Worm (Caenorhabditis elegans): ENCODE data around the gene T21C9.9.

T21C9.9 gene

DNA sequence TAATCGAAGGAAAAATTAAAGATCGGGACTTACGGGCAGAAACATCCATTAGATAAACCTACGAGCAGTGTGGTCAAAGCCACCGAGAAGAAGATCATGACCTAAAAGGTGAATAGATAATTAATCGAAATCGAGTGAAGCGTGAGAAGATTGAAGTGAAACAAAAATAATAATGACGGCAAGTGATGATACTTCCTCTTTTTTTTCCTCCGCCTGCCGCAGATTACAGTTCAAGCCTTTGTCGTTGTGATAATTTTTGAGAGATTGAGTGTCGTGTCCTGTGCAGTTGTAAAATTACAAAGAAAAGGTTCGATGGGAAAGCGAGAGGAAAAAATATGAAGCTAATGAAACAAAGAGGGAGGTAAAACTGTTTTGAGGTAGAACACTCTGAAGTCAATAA lies at the start of gene T21C9.9:
Gene T21C9.9 (minus strand): TSS at position 101 of the 400 bp plus-strand sequence.
- TF ChIP-seq ref-1 (GFP tag; conservative IDR thresholded peaks at IDR 0.05), result no peak
- TF ChIP-seq ztf-23 (GFP tag; IDR thresholded peaks at IDR 0.05), result no peak
- no peak for TF ChIP-seq T22C8.4 (GFP tag; IDR thresholded peaks at IDR 0.05)
- no peak for TF ChIP-seq med-1 (GFP tag; optimal IDR thresholded peaks at IDR 0.05; ENCODE audit: insufficient read depth)
- TF ChIP-seq cog-1 (tag; optimal IDR thresholded peaks at IDR 0.05), result no peak
- no peak for TF ChIP-seq ztf-29 (GFP tag; IDR thresholded peaks at IDR 0.05)

ce11 chrV:10640977-10641376 lies 48.6 kb upstream of the T21C9.9 start:
- no peak for TF ChIP-seq flt-1 (GFP tag; IDR thresholded peaks at IDR 0.05)
- TF ChIP-seq ref-1 (GFP tag; conservative IDR thresholded peaks at IDR 0.05), result no peak
- TF ChIP-seq ztf-23 (GFP tag; IDR thresholded peaks at IDR 0.05), result no peak
- TF ChIP-seq cog-1 (tag; optimal IDR thresholded peaks at IDR 0.05), result no peak
- TF ChIP-seq ztf-29 (GFP tag; IDR thresholded peaks at IDR 0.05), result no peak
- TF ChIP-seq T22C8.4 (GFP tag; IDR thresholded peaks at IDR 0.05), result no peak
- TF ChIP-seq klf-2 (GFP tag; conservative IDR thresholded peaks at IDR 0.05), result no peak

ce11 chrV:10635722-10636121 lies 43.3 kb upstream of the T21C9.9 start, which contains the start of gene kvs-2:
kvs-2 (plus strand) TSS chrV:10636022.
- TF ChIP-seq ztf-29 (GFP tag; IDR thresholded peaks at IDR 0.05), result no peak
- TF ChIP-seq tab-1 (GFP tag; IDR thresholded peaks at IDR 0.05), result no peak
- TF ChIP-seq cog-1 (tag; optimal IDR thresholded peaks at IDR 0.05), result no peak
- TF ChIP-seq ref-1 (GFP tag; conservative IDR thresholded peaks at IDR 0.05), result no peak
- TF ChIP-seq med-1 (GFP tag; optimal IDR thresholded peaks at IDR 0.05; ENCODE audit: insufficient read depth), result no peak
- TF ChIP-seq ztf-23 (GFP tag; IDR thresholded peaks at IDR 0.05), result no peak
- no peak for TF ChIP-seq T22C8.4 (GFP tag; IDR thresholded peaks at IDR 0.05)
- no peak for TF ChIP-seq klf-2 (GFP tag; conservative IDR thresholded peaks at IDR 0.05)
- no peak for TF ChIP-seq flt-1 (GFP tag; IDR thresholded peaks at IDR 0.05)

DNA sequence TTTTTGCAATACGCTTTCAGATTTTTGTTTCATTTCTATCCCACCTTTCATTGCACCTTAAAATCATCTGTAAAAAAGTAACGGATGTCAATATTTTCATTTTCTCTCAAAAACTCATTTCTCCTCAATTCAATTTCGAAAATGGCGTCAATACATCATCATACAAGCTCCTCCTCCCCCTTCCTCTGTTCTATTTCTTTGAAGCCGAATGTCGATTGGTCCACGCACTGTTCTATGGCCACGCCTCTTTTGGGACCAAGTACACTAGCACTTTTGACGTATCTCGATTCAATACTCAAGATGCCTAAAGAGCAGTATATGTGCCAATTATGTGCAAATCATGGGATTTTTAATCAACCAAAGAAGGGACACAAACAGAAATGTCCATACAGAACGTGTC lies 40.4 kb upstream of the T21C9.9 start, which contains the start of gene mab-23:
Gene mab-23 (plus strand): TSS at position 301 of the 400 bp plus-strand sequence.
- TF ChIP-seq T22C8.4 (GFP tag; IDR thresholded peaks at IDR 0.05) (no peak), med-1 (GFP tag; optimal IDR thresholded peaks at IDR 0.05; ENCODE audit: insufficient read depth) (no peak), tab-1 (GFP tag; IDR thresholded peaks at IDR 0.05) (no peak), ztf-29 (GFP tag; IDR thresholded peaks at IDR 0.05) (no peak), ztf-23 (GFP tag; IDR thresholded peaks at IDR 0.05) (no peak), cog-1 (tag; optimal IDR thresholded peaks at IDR 0.05) (no peak), ref-1 (GFP tag; conservative IDR thresholded peaks at IDR 0.05) (no peak), klf-2 (GFP tag; conservative IDR thresholded peaks at IDR 0.05) (no peak), flt-1 (GFP tag; IDR thresholded peaks at IDR 0.05) (no peak)

- no peak for TF ChIP-seq ztf-29 (GFP tag; IDR thresholded peaks at IDR 0.05)
- TF ChIP-seq ztf-23 (GFP tag; IDR thresholded peaks at IDR 0.05), result no peak
- TF ChIP-seq ref-1 (GFP tag; conservative IDR thresholded peaks at IDR 0.05), result no peak
- no peak for TF ChIP-seq klf-2 (GFP tag; conservative IDR thresholded peaks at IDR 0.05)
- no peak for TF ChIP-seq flt-1 (GFP tag; IDR thresholded peaks at IDR 0.05)
- no peak for TF ChIP-seq cog-1 (tag; optimal IDR thresholded peaks at IDR 0.05)
- no peak for TF ChIP-seq T22C8.4 (GFP tag; IDR thresholded peaks at IDR 0.05)
- TF ChIP-seq tab-1 (GFP tag; IDR thresholded peaks at IDR 0.05), result no peak
- TF ChIP-seq med-1 (GFP tag; optimal IDR thresholded peaks at IDR 0.05; ENCODE audit: insufficient read depth), result no peak
Measured at ce11 chrV:10630497-10630896, 38.1 kb upstream of the T21C9.9 start.

DNA sequence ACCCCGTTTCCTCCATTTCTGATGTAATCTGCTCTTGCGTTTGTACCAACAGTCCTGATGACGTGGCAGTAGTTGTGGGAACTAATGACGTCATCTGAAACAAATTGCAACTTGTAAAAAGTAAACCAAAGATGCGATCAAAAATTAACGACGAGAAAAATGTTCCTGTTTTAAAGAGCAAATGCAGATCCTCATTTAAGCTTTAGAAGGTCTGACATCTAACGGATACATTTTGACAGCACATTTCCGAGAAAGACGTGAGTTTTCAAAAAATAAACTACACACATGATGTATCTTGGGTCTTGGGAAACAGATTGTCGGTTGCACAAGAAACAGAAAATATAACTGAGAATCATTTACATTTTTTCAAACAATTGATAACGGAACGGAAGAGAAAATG lies 23.1 kb upstream of the T21C9.9 start, which contains the start of gene H09F14.1:
Gene H09F14.1 (minus strand): TSS at position 101 of the 400 bp plus-strand sequence.
- no peak for TF ChIP-seq ref-1 (GFP tag; conservative IDR thresholded peaks at IDR 0.05)
- TF ChIP-seq T22C8.4 (GFP tag; IDR thresholded peaks at IDR 0.05), result no peak
- TF ChIP-seq ztf-29 (GFP tag; IDR thresholded peaks at IDR 0.05), result no peak
- TF ChIP-seq cog-1 (tag; optimal IDR thresholded peaks at IDR 0.05), result no peak

DNA sequence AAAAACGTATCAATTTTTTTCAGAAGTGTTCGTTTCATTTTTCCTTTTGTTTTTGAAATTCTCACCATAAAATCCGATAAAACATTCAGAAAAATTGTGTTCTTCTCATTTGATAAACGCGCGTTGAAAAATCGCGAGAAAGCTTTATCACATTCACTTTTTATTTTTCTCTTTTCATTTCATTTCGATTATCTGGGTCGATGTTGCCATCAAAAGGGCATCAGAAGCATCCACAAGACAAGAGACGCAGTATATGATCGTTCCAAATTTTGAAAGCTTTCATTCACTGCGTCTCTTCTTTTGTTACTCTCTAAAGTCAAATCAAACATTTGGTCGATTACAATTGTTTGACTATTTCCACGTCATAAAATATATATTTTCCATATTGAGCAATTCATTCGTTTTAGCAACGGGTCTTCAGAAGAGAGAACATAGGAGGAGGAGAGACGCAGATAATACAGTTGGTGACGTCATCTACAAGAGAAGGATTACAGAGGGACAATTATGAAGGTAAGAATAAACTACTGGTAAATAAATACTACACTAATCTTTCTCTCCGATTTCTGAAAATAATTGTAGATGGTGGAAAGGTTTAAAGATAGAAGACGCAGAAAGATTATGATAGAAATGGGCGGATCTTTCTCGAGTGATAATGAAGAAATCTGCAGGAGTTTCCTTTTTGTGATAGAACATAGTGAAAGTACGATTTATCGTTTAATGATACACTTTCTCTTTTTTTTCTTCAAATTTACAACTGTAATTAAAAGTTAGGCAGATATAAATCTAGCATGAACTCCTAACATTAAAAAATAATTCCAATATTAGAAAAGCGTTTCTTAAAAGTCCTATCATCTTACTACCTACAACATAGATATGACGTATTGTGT lies 9.9 kb upstream of the T21C9.9 start, which contains the start of gene H27A22.1:
Gene H27A22.1 (plus strand): TSS at position 505 of the 887 bp plus-strand sequence.
- no peak for TF ChIP-seq ref-1 (GFP tag; conservative IDR thresholded peaks at IDR 0.05)
- no peak for TF ChIP-seq med-1 (GFP tag; optimal IDR thresholded peaks at IDR 0.05; ENCODE audit: insufficient read depth)
- TF ChIP-seq ztf-23 (GFP tag; IDR thresholded peaks at IDR 0.05), result no peak
- no peak for TF ChIP-seq cog-1 (tag; optimal IDR thresholded peaks at IDR 0.05)
- no peak for TF ChIP-seq flt-1 (GFP tag; IDR thresholded peaks at IDR 0.05)
- no peak for TF ChIP-seq tab-1 (GFP tag; IDR thresholded peaks at IDR 0.05)
- TF ChIP-seq ztf-29 (GFP tag; IDR thresholded peaks at IDR 0.05), result no peak

DNA sequence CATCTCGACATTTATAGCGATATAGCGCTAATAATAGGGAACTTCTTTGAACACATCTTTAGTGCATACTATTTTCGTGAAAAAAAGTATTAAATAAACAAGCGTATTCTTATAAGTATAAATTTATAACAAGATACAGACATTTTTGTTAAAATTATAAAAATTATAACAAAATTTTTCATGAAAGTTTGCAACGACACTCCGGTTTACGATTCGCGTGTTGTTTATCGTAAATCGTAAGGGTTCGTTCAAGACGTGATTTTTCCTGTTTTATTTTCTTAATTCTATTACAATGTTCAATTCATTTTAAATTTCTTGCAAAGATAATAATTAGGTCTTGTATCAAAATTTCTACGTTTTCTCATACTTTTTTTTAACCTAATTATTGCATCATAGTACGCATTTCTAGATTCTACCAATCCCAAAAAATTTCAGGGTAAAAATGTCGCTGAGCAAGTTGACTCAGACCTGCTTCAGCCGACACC lies 6.3 kb upstream of the T21C9.9 start, which contains the start of gene scpl-4:
Gene scpl-4 (plus strand): TSS at position 435 of the 485 bp plus-strand sequence.
- TF ChIP-seq klf-2 (GFP tag; conservative IDR thresholded peaks at IDR 0.05) (no peak), ztf-23 (GFP tag; IDR thresholded peaks at IDR 0.05) (no peak), T22C8.4 (GFP tag; IDR thresholded peaks at IDR 0.05) (no peak), ref-1 (GFP tag; conservative IDR thresholded peaks at IDR 0.05) (no peak), ztf-29 (GFP tag; IDR thresholded peaks at IDR 0.05) (no peak), tab-1 (GFP tag; IDR thresholded peaks at IDR 0.05) (no peak), med-1 (GFP tag; optimal IDR thresholded peaks at IDR 0.05; ENCODE audit: insufficient read depth) (no peak), cog-1 (tag; optimal IDR thresholded peaks at IDR 0.05) (no peak), flt-1 (GFP tag; IDR thresholded peaks at IDR 0.05) (no peak)

DNA sequence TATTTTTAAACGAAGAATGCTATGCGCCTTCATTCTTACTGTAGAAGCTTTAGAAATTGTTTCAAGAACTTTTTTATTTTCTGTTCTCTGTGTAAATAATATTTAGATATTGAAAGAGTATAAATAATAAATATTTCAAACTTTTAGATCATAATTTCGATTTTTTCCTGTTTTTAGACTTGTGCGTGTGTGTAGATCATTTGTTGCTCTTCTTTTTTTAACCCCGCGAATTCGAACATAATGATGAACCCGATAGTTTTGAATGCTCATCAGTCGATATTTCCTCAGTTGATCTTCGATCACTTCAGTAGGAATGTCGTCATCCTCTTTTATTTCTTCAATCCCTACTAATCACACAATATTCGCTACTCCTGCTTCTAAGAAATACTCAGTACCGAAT lies 4.9 kb upstream of the T21C9.9 start, which contains the start of gene T21C9.13:
Gene T21C9.13 (plus strand): TSS at position 33 of the 400 bp plus-strand sequence.
- TF ChIP-seq ref-1 (GFP tag; conservative IDR thresholded peaks at IDR 0.05), result no peak
- TF ChIP-seq cog-1 (tag; optimal IDR thresholded peaks at IDR 0.05), result no peak
- TF ChIP-seq med-1 (GFP tag; optimal IDR thresholded peaks at IDR 0.05; ENCODE audit: insufficient read depth), result no peak
- no peak for TF ChIP-seq ztf-29 (GFP tag; IDR thresholded peaks at IDR 0.05)
- no peak for TF ChIP-seq klf-2 (GFP tag; conservative IDR thresholded peaks at IDR 0.05)
- no peak for TF ChIP-seq ztf-23 (GFP tag; IDR thresholded peaks at IDR 0.05)

Measured in whole organism, midembryonic.